Worm (Caenorhabditis elegans): Measurements from ENCODE around the gene B0244.9.

The B0244.9 gene

DNA sequence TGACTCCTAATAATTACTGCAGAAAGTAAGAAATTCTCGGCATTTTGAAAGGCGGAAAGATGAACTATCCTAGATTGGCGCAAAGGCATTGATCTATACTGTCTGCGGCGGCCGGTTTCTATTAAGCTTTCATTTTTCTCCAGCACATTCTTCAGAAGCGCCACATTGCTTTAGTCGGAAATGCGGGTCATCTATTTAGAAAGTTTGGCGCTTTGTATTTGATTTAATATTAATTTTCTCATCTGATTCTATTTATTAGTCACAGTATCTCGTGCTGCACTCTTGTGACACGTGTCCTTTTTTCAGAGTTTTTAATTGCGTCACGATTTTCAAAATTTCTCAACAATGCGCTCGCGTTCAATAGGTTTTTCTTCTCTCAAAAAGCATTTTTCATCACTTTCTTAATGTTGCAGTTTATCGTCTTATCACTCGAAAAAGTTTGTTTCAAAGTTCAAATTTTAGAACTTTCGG is 15.8 kb downstream of the B0244.9 start (continued):
- TF ChIP-seq lin-1 (GFP tag; IDR thresholded peaks at IDR 0.05) (0 out of 2 replicates have a peak, but pooled peaks have one; percentile 6), nhr-11 (tag; optimal IDR thresholded peaks at IDR 0.05) (no peak), ceh-32 (tag; optimal IDR thresholded peaks at IDR 0.05; ENCODE audit: poor library complexity) (no peak), nhr-77 (tag; optimal IDR thresholded peaks at IDR 0.05) (no peak), nhr-111 (GFP tag; optimal IDR thresholded peaks at IDR 0.05) (no peak), saeg-2 (GFP tag; IDR thresholded peaks at IDR 0.05) (no peak), ceh-82 (tag; optimal IDR thresholded peaks at IDR 0.05) (no peak), lir-3 (tag; optimal IDR thresholded peaks at IDR 0.05) (no peak), zfp-2 (tag; optimal IDR thresholded peaks at IDR 0.05) (no peak), fos-1 (tag; optimal IDR thresholded peaks at IDR 0.05) (no peak), ZK337.2 (GFP tag; IDR thresholded peaks at IDR 0.05) (no peak), cey-2 (tag; optimal IDR thresholded peaks at IDR 0.05; ENCODE audit: borderline replicate concordance, insufficient read depth) (no peak), F10B5.3 (tag; optimal IDR thresholded peaks at IDR 0.05) (no peak), mdt-29 (GFP tag; IDR thresholded peaks at IDR 0.05) (no peak), aly-2 (tag; optimal IDR thresholded peaks at IDR 0.05) (no peak), F26F4.8 (GFP tag; conservative IDR thresholded peaks at IDR 0.05) (no peak), dmd-9 (GFP tag; IDR thresholded peaks at IDR 0.05) (no peak), unc-39 (tag; optimal IDR thresholded peaks at IDR 0.05) (no peak), duxl-1 (tag; optimal IDR thresholded peaks at IDR 0.05; ENCODE audit: poor library complexity) (no peak), spr-1 (tag; optimal IDR thresholded peaks at IDR 0.05) (no peak), dpl-1 (GFP tag; optimal IDR thresholded peaks at IDR 0.05) (no peak), T20F7.1 (GFP tag; optimal IDR thresholded peaks at IDR 0.05) (peak; percentile 64), jun-1 (tag; optimal IDR thresholded peaks at IDR 0.05) (no peak), rbr-2 (tag; optimal IDR thresholded peaks at IDR 0.05) (no peak), D1046.2 (GFP tag; IDR thresholded peaks at IDR 0.05) (no peak), zfp-3 (GFP tag; conservative IDR thresholded peaks at IDR 0.05) (peak; percentile 35; the same call in 1 of the 2 replicates), madf-9 (GFP tag; conservative IDR thresholded peaks at IDR 0.05) (no peak), tra-1 (GFP tag; IDR thresholded peaks at IDR 0.05) (no peak), nhr-48 (tag; optimal IDR thresholded peaks at IDR 0.05) (peak; percentile 55), F44E2.7 (GFP tag; IDR thresholded peaks at IDR 0.05) (no peak), Y105C5A.15 (GFP tag; IDR thresholded peaks at IDR 0.05) (no peak), dmd-8 (GFP tag; IDR thresholded peaks at IDR 0.05) (no peak), pqm-1 (tag; optimal IDR thresholded peaks at IDR 0.05) (peak; percentile 16), fkh-10 (GFP tag; optimal IDR thresholded peaks at IDR 0.05) (no peak), ctbp-1 (GFP tag; IDR thresholded peaks at IDR 0.05) (no peak), nhr-10 (tag; optimal IDR thresholded peaks at IDR 0.05) (no peak), sdz-12 (GFP tag; optimal IDR thresholded peaks at IDR 0.05) (no peak), lin-39 (tag; optimal IDR thresholded peaks at IDR 0.05) (no peak), mdl-1 (tag; optimal IDR thresholded peaks at IDR 0.05) (no peak), daf-19 (GFP tag; conservative IDR thresholded peaks at IDR 0.05) (no peak), daf-12 (tag; optimal IDR thresholded peaks at IDR 0.05) (no peak), Y75B8A.6 (GFP tag; IDR thresholded peaks at IDR 0.05) (0 out of 2 replicates have a peak, but pooled peaks have one; percentile 24), lim-7 (GFP tag; IDR thresholded peaks at IDR 0.05) (no peak), snpc-4 (tag; optimal IDR thresholded peaks at IDR 0.05) (no peak), lsy-2 (tag; optimal IDR thresholded peaks at IDR 0.05) (no peak), hmg-1.1 (GFP tag; IDR thresholded peaks at IDR 0.05) (no peak), Y48G9A.11 (GFP tag; IDR thresholded peaks at IDR 0.05) (no peak), gei-8 (GFP tag; optimal IDR thresholded peaks at IDR 0.05) (no peak), daf-8 (GFP tag; IDR thresholded peaks at IDR 0.05) (no peak), attf-4 (tag; optimal IDR thresholded peaks at IDR 0.05) (no peak), ceh-28 (tag; optimal IDR thresholded peaks at IDR 0.05) (no peak), F37D6.2 (tag; optimal IDR thresholded peaks at IDR 0.05) (no peak)

Data from whole organism, L4 larva.